Worm (Caenorhabditis elegans): Measurements from ENCODE around the gene gap-2.

- no peak for TF ChIP-seq attf-6 (GFP tag; IDR thresholded peaks at IDR 0.05)
- no peak for TF ChIP-seq ztf-6 (GFP tag; IDR thresholded peaks at IDR 0.05)
- no peak for TF ChIP-seq egrh-3 (GFP tag; IDR thresholded peaks at IDR 0.05)
- TF ChIP-seq unc-130 (GFP tag; optimal IDR thresholded peaks at IDR 0.05), result no peak
- TF ChIP-seq mel-28 (tag; optimal IDR thresholded peaks at IDR 0.05; ENCODE audit: borderline replicate concordance), result no peak
- no peak for TF ChIP-seq ekl-4 (GFP tag; IDR thresholded peaks at IDR 0.05)
- TF ChIP-seq lsl-1 (GFP tag; optimal IDR thresholded peaks at IDR 0.05), result no peak
- TF ChIP-seq tlf-1 (GFP tag; optimal IDR thresholded peaks at IDR 0.05), result no peak
- no peak for TF ChIP-seq F23B12.7 (tag; optimal IDR thresholded peaks at IDR 0.05; ENCODE audit: insufficient read depth)
- TF ChIP-seq somi-1 (GFP tag; optimal IDR thresholded peaks at IDR 0.05), result no peak
Measured at ce11 chrX:9543352-9543751, 71.1 kb downstream of the gap-2 start, which contains the start of gene F49E2.5.
